Fruit fly (Drosophila melanogaster) whole organism, embryonic: ENCODE measurements around the gene CG42299.
A peak's percentile ranks its signal among the peaks of the same experiment; 100 is the strongest.

Experiments used
- Abd-B ChIP-seq: fragments of 200-800 bp; sonication (Bioruptor generic); optimal IDR thresholded peaks from 2 replicates; lab custom pipeline; 2018; ENCODE audit warnings: missing biosample characterization, mild to moderate bottlenecking, missing genetic modification characterization, moderate library complexity
- CG11504 ChIP-seq: fragments of 200-800 bp; sonication (Bioruptor generic); optimal IDR thresholded peaks from 3 replicates; lab custom pipeline; 2019; ENCODE audit warnings: missing biosample characterization, mild to moderate bottlenecking, missing genetic modification characterization, moderate library complexity
- CG11723 ChIP-seq: fragments of 200-800 bp; sonication (Bioruptor generic); optimal IDR thresholded peaks from 2 replicates; lab custom pipeline; 2017; ENCODE audit warnings: missing biosample characterization, mild to moderate bottlenecking, missing genetic modification characterization
- CG15269 ChIP-seq: fragments of 200-800 bp; sonication (Bioruptor generic); optimal IDR thresholded peaks from 2 replicates; lab custom pipeline; 2018; ENCODE audit warnings: missing biosample characterization, mild to moderate bottlenecking, missing genetic modification characterization, moderate library complexity
- CG17186 ChIP-seq: fragments of 200-800 bp; sonication (Bioruptor generic); optimal IDR thresholded peaks from 3 replicates; lab custom pipeline; 2017; ENCODE audit warnings: missing biosample characterization, missing genetic modification reagents, missing genetic modification characterization
- CG30403 ChIP-seq: fragments of 200-800 bp; sonication (Bioruptor generic); optimal IDR thresholded peaks from 3 replicates; lab custom pipeline; 2016; ENCODE audit warnings: missing biosample characterization, missing genetic modification characterization
- CG30431 ChIP-seq: fragments of 200-800 bp; sonication (Bioruptor generic); optimal IDR thresholded peaks from 2 replicates; lab custom pipeline; 2017; ENCODE audit warnings: missing biosample characterization, missing genetic modification characterization
- CG3065 ChIP-seq: fragments of 200-800 bp; sonication (Bioruptor generic); optimal IDR thresholded peaks from 2 replicates; lab custom pipeline; 2016; ENCODE audit warnings: missing biosample characterization, missing genetic modification characterization
- CG4360 ChIP-seq: fragments of 200-800 bp; sonication (Bioruptor generic); IDR thresholded peaks from 2 replicates; pipeline ENCODE4 v1.3.6; 2022; ENCODE audit warnings: missing biosample characterization, missing genetic modification characterization
- CG4404 ChIP-seq: fragments of 200-800 bp; sonication (Bioruptor generic); IDR thresholded peaks from 2 replicates; pipeline ENCODE4 v1.3.6; 2022; ENCODE audit warnings: missing biosample characterization, missing genetic modification characterization
- CG5953 ChIP-seq: fragments of 200-800 bp; sonication (Bioruptor generic); IDR thresholded peaks from 2 replicates; pipeline ENCODE4 v1.3.6; 2022; ENCODE audit warnings: missing biosample characterization, missing genetic modification characterization
- CG6689 ChIP-seq: fragments of 200-800 bp; sonication (Bioruptor generic); IDR thresholded peaks from 2 replicates; pipeline ENCODE4 v1.3.6; 2022; ENCODE audit warnings: missing biosample characterization, missing genetic modification characterization
- CG7556 ChIP-seq: fragments of 200-800 bp; sonication (Bioruptor generic); optimal IDR thresholded peaks from 2 replicates; lab custom pipeline; 2017; ENCODE audit warnings: missing biosample characterization, mild to moderate bottlenecking, missing genetic modification characterization
- CG8359 ChIP-seq: fragments of 200-800 bp; sonication (Bioruptor generic); optimal IDR thresholded peaks from 2 replicates; lab custom pipeline; 2017; ENCODE audit warnings: missing biosample characterization, mild to moderate bottlenecking, missing genetic modification characterization, borderline replicate concordance
- CG8388 ChIP-seq: fragments of 200-800 bp; sonication (Bioruptor generic); optimal IDR thresholded peaks from 2 replicates; lab custom pipeline; 2019; ENCODE audit warnings: missing biosample characterization, mild to moderate bottlenecking, missing genetic modification characterization, moderate library complexity
- CG8765 ChIP-seq: fragments of 200-800 bp; sonication (Bioruptor generic); IDR thresholded peaks from 2 replicates; pipeline ENCODE4 v1.3.6; 2022; ENCODE audit warnings: missing biosample characterization, missing genetic modification characterization
- CoRest ChIP-seq: fragments of 200-800 bp; sonication (Bioruptor generic); optimal IDR thresholded peaks from 3 replicates; lab custom pipeline; 2018; ENCODE audit warnings: missing biosample characterization, mild to moderate bottlenecking, missing genetic modification characterization, moderate library complexity
- D19A ChIP-seq: fragments of 200-800 bp; optimal IDR thresholded peaks from 3 replicates; lab custom pipeline; 2019; ENCODE audit warnings: missing biosample characterization, mild to moderate bottlenecking, missing genetic modification characterization, moderate library complexity
- Doc3 ChIP-seq: fragments of 200-800 bp; sonication (Bioruptor generic); IDR thresholded peaks from 3 replicates; pipeline ENCODE4 v1.3.6; 2022; ENCODE audit warnings: missing biosample characterization, missing genetic modification characterization; ENCODE audit not compliant: partially characterized antibody
- Drgx ChIP-seq: fragments of 200-800 bp; sonication (Bioruptor generic); IDR thresholded peaks from 2 replicates; pipeline ENCODE4 v1.3.6; 2022; ENCODE audit warnings: missing biosample characterization, missing genetic modification characterization
- Hey ChIP-seq: fragments of 200-800 bp; sonication (Bioruptor generic); optimal IDR thresholded peaks from 3 replicates; lab custom pipeline; 2018; ENCODE audit warnings: missing biosample characterization, mild to moderate bottlenecking, missing genetic modification characterization
- Hr78 ChIP-seq, 2 experiments: fragments of 200-800 bp in 1 of 2; fragments of >200 bp in 1 of 2; sonication (Bioruptor generic) in 1 of 2; optimal IDR thresholded peaks; 2 replicates each; lab custom pipeline; 2017 to 2019; ENCODE audit warnings: missing biosample characterization in 2 of 2, missing genetic modification characterization in 2 of 2, mild to moderate bottlenecking in 1 of 2, moderate library complexity in 1 of 2
- MESR4 ChIP-seq: fragments of 200-800 bp; sonication (Bioruptor generic); optimal IDR thresholded peaks from 2 replicates; lab custom pipeline; 2018; ENCODE audit warnings: missing biosample characterization, mild to moderate bottlenecking, missing genetic modification characterization, moderate library complexity
- MTF-1 ChIP-seq: fragments of 200-800 bp; sonication (Bioruptor generic); optimal IDR thresholded peaks from 2 replicates; lab custom pipeline; 2018; ENCODE audit warnings: missing biosample characterization, mild to moderate bottlenecking, missing genetic modification characterization, borderline replicate concordance
- NK7.1 ChIP-seq: fragments of 200-800 bp; sonication (Bioruptor generic); optimal IDR thresholded peaks from 3 replicates; lab custom pipeline; 2016; ENCODE audit warnings: missing biosample characterization, missing genetic modification characterization
- ash1 ChIP-seq: fragments of 200-800 bp; sonication (Bioruptor generic); optimal IDR thresholded peaks from 2 replicates; lab custom pipeline; 2018; ENCODE audit warnings: missing biosample characterization, mild to moderate bottlenecking, missing genetic modification characterization
- bowl ChIP-seq: fragments of 200-800 bp; sonication (Bioruptor generic); IDR thresholded peaks from 2 replicates; pipeline ENCODE4 v1.3.6; 2022; ENCODE audit warnings: missing biosample characterization, missing genetic modification characterization
- br ChIP-seq: fragments of >200 bp; optimal IDR thresholded peaks from 2 replicates; lab custom pipeline; 2017
- bsh ChIP-seq, 2 experiments: fragments of 200-800 bp; sonication (Bioruptor generic); optimal IDR thresholded peaks; 2 replicates each; lab custom pipeline; 2017 to 2018; ENCODE audit warnings: mild to moderate bottlenecking in 2 of 2, missing biosample characterization in 2 of 2, missing genetic modification characterization in 2 of 2, moderate library complexity in 1 of 2
- cad ChIP-seq: fragments of >200 bp; optimal IDR thresholded peaks from 2 replicates; lab custom pipeline; 2017; ENCODE audit warnings: missing biosample characterization, missing genetic modification characterization
- cas ChIP-seq: fragments of 200-800 bp; sonication (Bioruptor generic); IDR thresholded peaks from 2 replicates; pipeline ENCODE4 v1.3.6; 2022; ENCODE audit warnings: missing biosample characterization, missing genetic modification characterization
- caup ChIP-seq: fragments of 200-800 bp; sonication (Bioruptor generic); optimal IDR thresholded peaks from 3 replicates; lab custom pipeline; 2017; ENCODE audit warnings: missing biosample characterization, mild to moderate bottlenecking, missing genetic modification characterization, moderate library complexity; ENCODE audit not compliant: severe bottlenecking
- dmrt11E ChIP-seq: fragments of 200-800 bp; sonication (Bioruptor generic); optimal IDR thresholded peaks from 3 replicates; lab custom pipeline; 2018; ENCODE audit warnings: missing biosample characterization, mild to moderate bottlenecking, missing genetic modification characterization, moderate library complexity
- fru ChIP-seq: fragments of >200 bp; optimal IDR thresholded peaks from 2 replicates; lab custom pipeline; 2017
- gem ChIP-seq: fragments of 200-800 bp; sonication (Bioruptor generic); optimal IDR thresholded peaks from 2 replicates; lab custom pipeline; 2019; ENCODE audit warnings: missing biosample characterization, mild to moderate bottlenecking, missing genetic modification characterization, moderate library complexity
- hb ChIP-seq: fragments of 200-800 bp; sonication (Bioruptor generic); IDR thresholded peaks from 3 replicates; pipeline ENCODE4 v1.3.6; 2022; ENCODE audit warnings: missing biosample characterization, missing genetic modification characterization; ENCODE audit not compliant: partially characterized antibody
- klu ChIP-seq: fragments of 200-800 bp; sonication (Bioruptor generic); IDR thresholded peaks from 2 replicates; pipeline ENCODE4 v1.3.6; 2022; ENCODE audit warnings: missing biosample characterization, missing genetic modification characterization
- mld ChIP-seq: fragments of 200-800 bp; sonication (Bioruptor generic); IDR thresholded peaks from 3 replicates; pipeline ENCODE4 v1.3.6; 2022; ENCODE audit warnings: missing biosample characterization, missing genetic modification characterization; ENCODE audit not compliant: partially characterized antibody
- nom ChIP-seq: fragments of 200-800 bp; sonication (Bioruptor generic); optimal IDR thresholded peaks from 2 replicates; lab custom pipeline; 2017; ENCODE audit warnings: missing biosample characterization, missing genetic modification characterization, mild to moderate bottlenecking, moderate library complexity, missing genetic modification reagents
- odd ChIP-seq: fragments of 200-800 bp; sonication (Bioruptor generic); optimal IDR thresholded peaks from 2 replicates; lab custom pipeline; 2017; ENCODE audit warnings: missing biosample characterization, mild to moderate bottlenecking, missing genetic modification characterization
- onecut ChIP-seq: fragments of 200-800 bp; sonication (Bioruptor generic); IDR thresholded peaks from 2 replicates; pipeline ENCODE4 v1.3.6; 2022; ENCODE audit warnings: missing biosample characterization, missing genetic modification characterization
- otp ChIP-seq: fragments of 200-800 bp; sonication (Bioruptor generic); IDR thresholded peaks from 3 replicates; pipeline ENCODE4, ENCODE4 v1.3.6; 2022; ENCODE audit warnings: missing biosample characterization, missing genetic modification characterization
- p53 ChIP-seq: fragments of 200-800 bp; sonication (Bioruptor generic); optimal IDR thresholded peaks from 2 replicates; lab custom pipeline; 2016; ENCODE audit warnings: missing biosample characterization, missing genetic modification characterization
- run ChIP-seq: fragments of 200-800 bp; sonication (Bioruptor generic); optimal IDR thresholded peaks from 3 replicates; lab custom pipeline; 2018; ENCODE audit warnings: missing biosample characterization, mild to moderate bottlenecking, missing genetic modification characterization
- sd ChIP-seq: fragments of 200-800 bp; sonication (Bioruptor generic); optimal IDR thresholded peaks from 3 replicates; lab custom pipeline; 2018; ENCODE audit warnings: missing biosample characterization, mild to moderate bottlenecking, missing genetic modification characterization, moderate library complexity
- sug ChIP-seq: fragments of 200-800 bp; optimal IDR thresholded peaks from 2 replicates; lab custom pipeline; 2019; ENCODE audit warnings: missing biosample characterization, mild to moderate bottlenecking, missing genetic modification characterization, moderate library complexity
- tna ChIP-seq: fragments of 200-800 bp; sonication (Bioruptor generic); IDR thresholded peaks from 2 replicates; pipeline ENCODE4 v1.3.6; 2022; ENCODE audit warnings: missing biosample characterization, missing genetic modification characterization; ENCODE audit not compliant: partially characterized antibody

The CG42299 gene

DNA sequence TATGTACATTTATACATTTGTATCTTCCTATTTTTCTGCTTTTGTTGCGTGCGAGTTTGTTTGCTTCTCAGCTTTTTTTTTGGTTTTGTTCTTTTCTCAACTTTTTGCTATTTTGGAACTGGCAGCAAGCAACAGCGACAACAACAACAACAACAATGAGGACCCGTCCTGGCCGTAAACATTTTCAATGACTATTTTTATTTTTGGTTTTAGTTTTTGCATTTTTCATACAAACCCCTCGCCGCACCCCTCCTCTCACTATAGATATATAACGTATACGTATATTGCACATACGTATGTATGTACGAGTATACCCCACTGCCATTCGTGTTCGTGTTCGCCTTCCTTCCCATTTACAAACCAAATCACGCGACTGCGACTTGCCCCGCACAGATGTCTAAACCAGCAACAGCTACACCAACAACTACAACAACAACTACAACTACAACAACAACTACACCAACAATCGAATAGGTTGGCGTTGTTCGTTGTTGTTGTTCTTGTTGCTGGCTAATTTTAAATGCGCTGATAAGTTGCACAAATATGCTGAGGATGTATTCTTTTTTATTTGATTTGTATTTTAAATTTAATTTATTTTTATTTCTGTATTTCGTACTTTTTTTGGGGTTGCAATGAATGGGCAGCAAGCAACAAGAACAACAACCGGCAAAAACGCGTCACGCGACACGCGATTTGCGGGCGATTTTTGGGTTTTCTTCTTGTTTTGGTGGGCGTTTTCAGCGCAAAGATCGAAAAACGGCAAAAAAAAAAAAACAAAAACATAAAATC is 45.1 kb upstream of the CG42299 start:
- TF ChIP-seq CG8359 (peak; percentile 94), nom (GFP tag; lab: Kevin White, UChicago) (peak; percentile 4), CG4360 (GFP tag; lab: Robert Waterston, UW) (peak; percentile 34; the same call in 1 of the 2 replicates), D19A (tag; lab: Kevin White, UChicago) (no peak), CG11504 (tag; lab: Kevin White, UChicago) (peak; percentile 26), Doc3 (GFP tag; lab: Robert Waterston, UW) (no peak), Drgx (GFP tag; lab: Robert Waterston, UW) (peak; percentile 61), bsh (GFP tag; optimal IDR thresholded peaks at IDR 0.05; lab: Kevin White, UChicago) (peak in 1 of 2 experiments; percentile 54)

DNA sequence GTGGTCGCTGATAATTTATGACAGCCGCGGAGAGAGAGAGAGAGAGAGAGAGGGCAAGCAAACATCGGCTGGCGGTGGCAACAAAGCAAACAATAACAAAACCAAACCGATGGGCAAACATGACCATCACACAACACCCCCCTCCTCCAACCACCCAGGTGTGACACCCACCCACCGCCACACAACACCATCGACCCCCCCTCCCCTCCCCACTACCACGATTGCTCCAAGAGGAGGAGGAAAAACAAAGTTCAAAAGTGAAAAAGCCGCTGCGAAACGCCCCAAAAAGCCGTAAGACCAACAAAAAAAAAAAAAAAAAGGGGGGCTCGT is 44.1 kb upstream of the CG42299 start:
- TF ChIP-seq CG5953 (no peak), otp (GFP tag; lab: Robert Waterston, UW) (no peak; the same call in 2 of the 3 replicates), caup (GFP tag; lab: Kevin White, UChicago) (no peak), CG8359 (peak; percentile 64), CG4404 (GFP tag; lab: Robert Waterston, UW) (0 out of 2 replicates have a peak, but pooled peaks have one; percentile 3), hb (GFP tag; lab: Robert Waterston, UW) (no peak), CG7556 (GFP tag; lab: Kevin White, UChicago) (peak; percentile 0), tna (GFP tag; lab: Robert Waterston, UW) (no peak), sd (tag; lab: Kevin White, UChicago) (no peak), CG30403 (no peak), CoRest (tag; lab: Kevin White, UChicago) (peak; percentile 0), mld (GFP tag; lab: Robert Waterston, UW) (no peak), MTF-1 (GFP tag; lab: Kevin White, UChicago) (no peak), CG15269 (tag; lab: Kevin White, UChicago) (no peak), CG8765 (GFP tag; lab: Robert Waterston, UW) (no peak), CG17186 (GFP tag; lab: Kevin White, UChicago) (peak; percentile 6), p53 (GFP tag; lab: Kevin White, UChicago) (no peak), Hey (no peak), CG30431 (no peak), MESR4 (GFP tag; lab: Kevin White, UChicago) (no peak), ash1 (no peak), cas (GFP tag; lab: Robert Waterston, UW) (no peak), fru (lab: Kevin White, UChicago) (no peak), CG8388 (GFP tag; lab: Kevin White, UChicago) (no peak), bowl (GFP tag; lab: Robert Waterston, UW) (no peak), onecut (no peak; the same call in 1 of the 2 replicates), Abd-B (GFP tag; lab: Kevin White, UChicago) (no peak), CG3065 (no peak), sug (peak; percentile 52), klu (GFP tag; lab: Robert Waterston, UW) (no peak), CG6689 (GFP tag; lab: Robert Waterston, UW) (no peak), Hr78 (GFP tag; optimal IDR thresholded peaks at IDR 0.05; lab: Kevin White, UChicago) (peak in 1 of 2 experiments; percentile 85), CG11723 (GFP tag; lab: Kevin White, UChicago) (no peak), dmrt11E (tag; lab: Kevin White, UChicago) (peak; percentile 2), run (tag; lab: Kevin White, UChicago) (peak; percentile 34), gem (peak; percentile 1), br (lab: Kevin White, UChicago) (no peak), NK7.1 (GFP tag; lab: Kevin White, UChicago) (no peak), odd (no peak), cad (GFP tag; lab: Kevin White, UChicago) (no peak)
